Worm (Caenorhabditis elegans) whole organism, L2 larva: ENCODE results near the gene D2096.5.

Experiments used
- ZK546.5 ChIP-seq: sonication (generic microtip); optimal IDR thresholded peaks from 2 replicates; lab custom pipeline; 2017; ENCODE audit warnings: missing biosample characterization, missing genetic modification characterization
- ceh-16 ChIP-seq: fragments of 150-350 bp; optimal IDR thresholded peaks from 2 replicates; lab custom pipeline; 2014; ENCODE audit warnings: missing biosample characterization, missing genetic modification characterization
- elt-1 ChIP-seq: fragments of 150-350 bp; optimal IDR thresholded peaks from 2 replicates; lab custom pipeline; 2014; ENCODE audit warnings: missing biosample characterization, missing genetic modification characterization
- nhr-237 ChIP-seq: fragments of 150-350 bp; optimal IDR thresholded peaks from 2 replicates; lab custom pipeline; 2014; ENCODE audit warnings: missing biosample characterization, missing genetic modification characterization
- unc-55 ChIP-seq: fragments of 150-350 bp; sonication (generic microtip); optimal IDR thresholded peaks from 3 replicates; lab custom pipeline; 2014; ENCODE audit warnings: missing biosample characterization, missing genetic modification reagents, missing genetic modification characterization
- unc-62 ChIP-seq: fragments of 150-350 bp; optimal IDR thresholded peaks from 2 replicates; lab custom pipeline; 2014; ENCODE audit warnings: missing biosample characterization, missing genetic modification reagents, missing genetic modification characterization

- TF ChIP-seq unc-62 (GFP tag; lab: Kevin White, UChicago): no peak
- no peak for TF ChIP-seq nhr-237 (tag; lab: Kevin White, UChicago)
- no peak for TF ChIP-seq elt-1 (tag; lab: Kevin White, UChicago)
- no peak for TF ChIP-seq ZK546.5 (tag; lab: Kevin White, UChicago)
- TF ChIP-seq unc-55 (GFP tag; lab: Kevin White, UChicago): no peak
- TF ChIP-seq ceh-16 (tag; lab: Kevin White, UChicago): no peak
These were observed 4.0 kb downstream of the D2096.5 start, which contains the start of the genes F17E9.2 and col-116 for ce11 chrIV:8355592-8355991.
